Worm (Caenorhabditis elegans): ENCODE measurements around the gene xpo-3.

Gene xpo-3

DNA sequence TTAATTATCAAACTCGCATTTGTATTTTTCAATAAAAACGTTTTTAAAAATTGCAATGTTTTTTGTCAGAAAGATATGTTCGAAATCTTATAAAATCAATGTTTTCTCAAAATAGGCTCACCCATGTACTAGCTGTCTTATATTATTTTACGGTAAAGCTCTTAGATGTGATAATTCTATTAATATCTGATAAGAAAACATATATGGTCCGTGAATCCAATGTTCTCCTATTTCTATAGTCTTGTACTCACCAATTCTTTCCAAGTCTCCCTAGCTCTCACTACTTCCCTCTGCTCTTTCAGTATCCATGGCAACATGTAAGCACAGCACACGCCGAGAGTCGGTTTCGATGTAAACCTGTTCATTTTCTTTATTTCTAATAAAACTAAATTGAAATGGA, 9.9 kb upstream of the xpo-3 start, which contains the start of gene bbs-2:
Gene bbs-2 (plus strand): TSS at position 301 of the 400 bp plus-strand sequence.
- no peak for TF ChIP-seq W03F9.2 (tag; optimal IDR thresholded peaks at IDR 0.05)
- no peak for TF ChIP-seq him-1 (tag; optimal IDR thresholded peaks at IDR 0.05)
- no peak for TF ChIP-seq dao-5 (tag; optimal IDR thresholded peaks at IDR 0.05)

DNA sequence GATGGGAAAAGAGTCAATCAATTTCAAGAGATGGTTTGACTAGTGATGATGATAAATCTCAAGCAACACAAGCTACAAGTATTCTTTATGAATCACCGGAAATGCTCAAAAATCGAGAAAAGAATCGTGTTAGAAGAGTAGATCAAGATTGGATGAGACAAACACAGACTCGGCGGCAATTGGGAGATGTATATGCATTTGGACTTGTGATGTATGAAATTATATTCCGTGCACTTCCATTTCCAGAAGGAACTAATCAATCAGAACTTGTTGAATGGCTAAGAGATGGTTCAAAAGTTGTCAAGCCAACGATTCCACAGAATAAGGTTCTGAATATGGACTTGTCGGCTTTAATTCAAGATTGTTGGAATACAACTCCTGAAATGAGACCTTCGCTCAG, 8.0 kb upstream of the xpo-3 start:
- no peak for TF ChIP-seq him-1 (tag; optimal IDR thresholded peaks at IDR 0.05)
- no peak for TF ChIP-seq W03F9.2 (tag; optimal IDR thresholded peaks at IDR 0.05)
- no peak for TF ChIP-seq dao-5 (tag; optimal IDR thresholded peaks at IDR 0.05)

DNA sequence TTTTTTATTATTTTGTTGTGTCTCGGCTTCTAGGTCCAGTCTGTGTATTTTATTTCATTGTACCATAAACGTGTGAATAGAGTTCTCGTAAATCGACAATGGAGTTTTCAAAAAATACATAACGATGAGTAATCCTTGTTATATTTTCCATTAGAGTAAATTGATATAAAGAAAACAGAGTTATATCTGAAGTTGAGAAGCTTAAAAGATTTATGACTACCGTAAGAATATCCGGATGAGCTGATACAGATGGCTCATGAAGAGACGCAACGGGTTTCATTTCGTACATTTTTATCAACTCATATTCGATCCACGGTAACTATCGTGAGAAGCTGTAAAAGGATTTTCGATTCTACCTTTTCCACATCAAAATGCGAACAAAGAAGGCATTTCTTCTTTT, 4.0 kb upstream of the xpo-3 start, which contains the start of gene gcy-8:
Gene gcy-8 (plus strand): TSS at position 301 of the 400 bp plus-strand sequence.
- TF ChIP-seq him-1 (tag; optimal IDR thresholded peaks at IDR 0.05) (no peak), W03F9.2 (tag; optimal IDR thresholded peaks at IDR 0.05) (no peak), dao-5 (tag; optimal IDR thresholded peaks at IDR 0.05) (no peak)

DNA sequence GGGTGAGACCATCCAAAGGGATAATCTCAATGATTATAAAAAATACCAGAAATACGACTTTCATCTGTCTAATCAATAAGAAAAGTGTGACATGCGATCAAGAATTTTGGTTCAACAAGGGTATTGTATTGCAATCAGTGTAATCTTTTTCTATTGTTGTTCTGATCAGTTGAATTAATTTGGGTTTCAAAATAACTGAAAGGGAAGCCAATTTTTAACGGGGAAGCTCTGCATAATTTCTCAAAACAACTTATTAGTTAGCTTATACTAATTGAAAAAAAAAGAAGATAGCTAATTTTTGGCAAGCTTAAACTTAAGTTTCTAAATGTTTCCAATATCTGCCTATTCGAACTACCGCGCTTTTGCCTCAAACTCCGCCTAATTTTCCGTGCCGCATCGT, 3.4 kb upstream of the xpo-3 start, which contains the start of gene C49H3.12:
Gene C49H3.12 (minus strand): TSS at position 101 of the 400 bp plus-strand sequence.
- TF ChIP-seq him-1 (tag; optimal IDR thresholded peaks at IDR 0.05) (no peak), W03F9.2 (tag; optimal IDR thresholded peaks at IDR 0.05) (no peak), dao-5 (tag; optimal IDR thresholded peaks at IDR 0.05) (no peak)

DNA sequence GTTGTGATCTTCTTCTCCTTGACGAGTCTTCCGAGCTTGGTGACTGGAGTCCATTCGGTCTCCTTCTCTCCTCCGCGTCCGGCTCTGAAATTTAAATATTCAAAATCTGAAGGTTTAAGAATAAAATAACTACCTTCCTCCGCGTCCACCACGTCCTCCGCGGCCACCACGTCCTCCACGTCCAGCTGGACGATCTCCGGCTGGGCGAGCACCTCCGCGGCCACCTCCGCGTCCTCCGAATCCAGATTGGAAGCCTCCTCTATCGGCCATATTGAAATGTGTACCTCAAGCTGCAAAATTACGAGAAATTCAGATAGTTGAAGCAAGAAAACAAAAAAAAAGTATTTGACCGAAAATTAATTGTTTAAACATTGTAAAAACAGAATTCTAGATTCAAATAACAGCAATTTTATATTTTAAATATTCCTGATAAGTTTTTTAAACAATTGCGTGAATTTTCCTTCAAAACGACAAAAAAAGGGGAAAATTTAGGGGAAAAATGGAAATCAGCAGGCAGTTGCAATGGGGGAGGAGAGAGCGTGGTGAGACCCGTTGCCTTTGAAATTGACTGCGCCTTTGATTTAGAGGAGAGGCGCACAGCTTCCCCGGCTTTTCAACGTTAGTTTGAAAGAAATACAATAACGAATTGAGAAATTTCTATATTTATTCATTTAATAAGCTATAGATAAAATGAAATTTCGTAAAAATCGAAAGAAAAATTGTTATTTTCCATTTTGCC, 2.4 kb upstream of the xpo-3 start, which contains the start of gene rps-2:
Gene rps-2 (minus strand): TSS at position 290 of the 739 bp plus-strand sequence.
- TF ChIP-seq W03F9.2 (tag; optimal IDR thresholded peaks at IDR 0.05): peak; percentile 23
- no peak for TF ChIP-seq him-1 (tag; optimal IDR thresholded peaks at IDR 0.05)
- no peak for TF ChIP-seq dao-5 (tag; optimal IDR thresholded peaks at IDR 0.05)

DNA sequence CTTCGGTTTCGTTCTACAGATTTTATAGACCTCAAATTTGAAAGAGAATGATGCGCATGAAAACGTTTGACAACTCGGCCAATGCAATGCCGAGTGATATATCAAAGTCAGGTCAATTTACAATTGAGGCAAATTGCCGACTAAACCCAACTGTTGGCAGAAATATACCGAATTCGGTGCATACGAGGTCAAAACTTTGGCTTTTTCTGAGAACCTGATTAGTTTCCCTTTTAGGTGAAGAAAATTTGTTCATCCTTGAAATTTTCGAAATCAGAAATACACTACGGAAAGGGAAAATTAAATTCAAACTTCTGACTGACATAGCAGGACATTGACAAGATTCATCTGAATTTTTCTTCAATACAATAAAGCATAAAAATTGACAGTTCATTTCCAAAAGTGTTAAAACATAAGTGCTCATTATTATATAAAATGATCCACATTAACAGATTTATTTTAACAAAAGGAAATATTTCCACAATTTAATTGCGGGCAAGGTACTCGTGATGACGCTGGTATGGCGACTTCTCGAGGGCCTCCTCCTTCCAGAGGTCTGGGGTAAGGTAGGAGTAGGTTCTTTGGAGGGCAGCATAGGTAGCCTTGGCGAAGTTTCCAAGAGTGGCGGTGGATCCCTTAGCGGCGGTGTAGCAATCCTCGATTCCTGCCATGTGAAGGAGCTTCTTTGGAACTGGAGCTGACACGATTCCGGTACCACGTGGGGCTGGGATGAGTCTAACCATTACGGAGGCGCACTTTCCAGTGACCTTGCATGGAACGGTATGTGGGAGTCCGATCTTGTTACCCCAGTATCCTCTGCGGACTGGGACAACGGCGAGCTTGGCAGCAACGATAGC, 1.4 kb upstream of the xpo-3 start:
- TF ChIP-seq him-1 (tag; optimal IDR thresholded peaks at IDR 0.05): no peak
- TF ChIP-seq W03F9.2 (tag; optimal IDR thresholded peaks at IDR 0.05): no peak
- TF ChIP-seq dao-5 (tag; optimal IDR thresholded peaks at IDR 0.05): no peak

DNA sequence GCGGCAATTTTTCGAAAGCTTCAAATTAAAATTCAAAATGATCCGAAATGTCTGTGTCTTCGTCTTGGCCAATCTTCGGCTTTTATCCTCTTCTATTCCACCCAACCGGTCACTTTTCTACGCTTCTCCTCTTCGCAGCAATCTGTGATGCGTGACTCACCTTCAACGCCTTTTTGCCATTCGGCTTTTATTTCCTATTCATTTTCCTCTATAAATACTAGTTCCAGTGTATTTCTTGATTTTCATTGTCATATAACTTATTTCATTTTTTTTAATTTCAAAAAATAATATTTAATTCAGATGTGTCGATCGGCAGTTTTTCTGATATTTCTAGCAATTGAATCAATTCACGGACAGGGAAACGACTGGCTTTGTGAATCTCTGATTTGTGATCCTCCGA, 3.7 kb downstream of the xpo-3 start, which contains the start of gene C49H3.16:
Gene C49H3.16 (plus strand): TSS at position 301 of the 400 bp plus-strand sequence.
- TF ChIP-seq dao-5 (tag; optimal IDR thresholded peaks at IDR 0.05) (no peak), him-1 (tag; optimal IDR thresholded peaks at IDR 0.05) (no peak), W03F9.2 (tag; optimal IDR thresholded peaks at IDR 0.05) (no peak)

DNA sequence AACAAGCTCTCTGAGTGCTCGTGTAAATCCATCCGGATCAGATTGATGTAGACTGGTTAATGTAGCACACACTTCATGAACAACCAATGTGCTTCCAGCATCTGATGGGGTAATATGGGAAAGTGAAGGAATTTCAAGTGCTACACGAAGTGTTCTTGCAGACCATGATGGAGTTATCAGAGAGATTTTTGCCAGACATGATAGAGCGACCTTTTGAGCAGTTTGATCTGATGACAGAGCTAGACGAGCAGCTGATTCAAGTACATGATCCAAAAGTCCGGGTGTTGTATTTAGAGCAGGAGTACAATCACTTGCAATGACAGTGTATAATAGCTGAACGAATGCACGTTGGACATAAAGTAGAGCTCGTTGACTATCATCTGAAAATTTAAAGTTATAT, 6.0 kb downstream of the xpo-3 start:
- TF ChIP-seq dao-5 (tag; optimal IDR thresholded peaks at IDR 0.05): no peak
- TF ChIP-seq him-1 (tag; optimal IDR thresholded peaks at IDR 0.05): no peak
- TF ChIP-seq W03F9.2 (tag; optimal IDR thresholded peaks at IDR 0.05): no peak

DNA sequence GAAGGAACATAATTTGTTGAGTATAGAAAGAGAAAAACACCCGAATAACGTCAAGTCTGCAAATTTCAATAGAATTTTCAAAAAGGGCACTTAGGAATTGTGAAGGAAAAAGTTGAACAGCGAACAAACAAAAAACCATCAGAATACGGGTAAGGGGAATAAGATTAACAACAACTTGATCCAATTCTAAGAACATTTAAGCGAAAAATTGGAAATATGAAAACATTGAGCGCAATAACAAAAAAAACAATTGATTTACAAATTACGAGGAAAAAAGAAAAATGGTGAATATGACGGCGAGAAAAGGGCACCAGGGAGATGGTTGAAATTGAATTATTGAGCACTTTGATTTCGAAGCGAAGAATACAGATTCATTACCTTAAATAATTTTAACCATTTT, 6.9 kb downstream of the xpo-3 start:
- TF ChIP-seq dao-5 (tag; optimal IDR thresholded peaks at IDR 0.05) (no peak), W03F9.2 (tag; optimal IDR thresholded peaks at IDR 0.05) (no peak), him-1 (tag; optimal IDR thresholded peaks at IDR 0.05) (no peak)

DNA sequence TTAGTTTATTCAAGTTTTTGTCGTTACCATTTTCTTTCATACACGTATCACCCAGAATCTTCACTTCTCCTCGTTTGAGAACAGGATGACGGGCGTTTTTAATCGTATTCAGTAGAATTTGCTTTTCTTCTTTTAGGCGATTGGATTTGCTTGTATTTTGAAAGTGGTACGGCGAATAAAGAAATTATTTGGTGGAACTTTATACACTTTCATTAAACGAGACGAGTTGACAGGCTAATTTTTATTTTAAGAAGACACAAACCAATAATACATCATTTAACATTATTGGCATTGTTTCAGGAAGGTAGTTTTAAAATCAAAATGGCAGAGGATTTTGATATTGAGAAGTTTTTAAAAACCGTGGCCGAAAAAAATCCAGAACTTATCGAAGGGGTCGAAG, 8.8 kb downstream of the xpo-3 start, which contains the start of gene C49H3.4:
Gene C49H3.4 (plus strand): TSS at position 301 of the 400 bp plus-strand sequence.
- TF ChIP-seq him-1 (tag; optimal IDR thresholded peaks at IDR 0.05) (no peak), dao-5 (tag; optimal IDR thresholded peaks at IDR 0.05) (no peak), W03F9.2 (tag; optimal IDR thresholded peaks at IDR 0.05) (no peak)

DNA sequence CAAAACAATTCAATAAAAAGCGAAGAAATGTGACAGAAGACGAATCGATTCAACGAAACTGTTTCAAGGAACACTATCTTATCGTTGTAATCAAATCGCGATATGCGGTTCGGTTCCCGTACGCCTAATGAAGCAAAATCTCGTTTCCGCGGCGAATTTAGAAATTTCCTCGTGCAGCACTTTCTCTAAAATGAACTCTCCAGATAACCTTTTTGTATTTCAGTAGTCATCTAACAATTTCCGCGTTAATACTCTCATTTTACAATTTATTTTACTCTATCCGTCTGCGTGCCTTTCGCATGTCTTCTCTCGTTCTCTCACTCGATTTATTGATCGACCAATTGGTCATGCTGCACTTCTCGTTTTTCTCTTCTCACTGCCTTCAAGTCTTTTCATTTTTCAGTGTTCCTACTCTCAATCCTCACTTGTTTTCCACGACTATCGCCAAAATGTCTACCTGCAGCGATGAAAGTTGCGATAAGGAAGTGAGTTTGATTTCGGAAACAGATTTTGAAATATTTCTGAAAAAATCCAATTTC, 13.6 kb downstream of the xpo-3 start, which contains the start of the genes npp-27 and ntl-4:
Gene npp-27 (minus strand): TSS at position 51 of the 539 bp plus-strand sequence.
Gene ntl-4 (plus strand): TSS at position 379 of the 539 bp plus-strand sequence.
- TF ChIP-seq W03F9.2 (tag; optimal IDR thresholded peaks at IDR 0.05) (no peak), him-1 (tag; optimal IDR thresholded peaks at IDR 0.05) (no peak), dao-5 (tag; optimal IDR thresholded peaks at IDR 0.05) (no peak)

DNA sequence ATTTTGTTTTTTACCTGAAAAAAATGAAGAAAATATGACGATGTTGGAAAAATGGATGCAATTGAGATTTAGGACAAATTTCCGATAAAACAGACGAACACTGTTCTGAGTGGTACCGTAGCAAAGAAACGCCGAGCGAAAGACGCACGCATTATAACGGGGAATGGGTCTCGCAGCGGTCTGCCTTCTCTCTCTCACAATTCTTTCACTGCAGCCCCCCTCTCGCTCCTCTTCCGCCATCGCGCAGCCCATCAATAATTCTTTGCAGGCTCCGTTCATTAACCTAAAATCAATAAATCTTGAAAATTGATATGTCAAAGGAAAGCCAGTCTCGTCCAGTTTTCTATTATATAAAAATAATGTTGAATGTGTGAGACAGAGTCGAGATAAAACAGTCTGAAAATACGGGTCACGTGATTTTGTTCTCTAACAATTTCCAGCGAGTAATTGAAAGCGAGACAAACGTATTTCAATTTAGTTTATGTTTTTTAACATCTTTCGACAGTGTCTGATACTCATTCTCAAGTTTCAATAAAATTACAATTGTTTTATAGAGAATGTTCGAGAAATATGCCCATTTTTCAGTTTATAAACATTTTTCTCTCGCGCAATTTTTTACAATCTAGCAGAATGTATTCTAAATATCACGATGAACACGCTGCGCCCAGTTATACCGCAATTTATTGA, 14.2 kb downstream of the xpo-3 start:
- TF ChIP-seq dao-5 (tag; optimal IDR thresholded peaks at IDR 0.05): no peak
- TF ChIP-seq W03F9.2 (tag; optimal IDR thresholded peaks at IDR 0.05): peak; percentile 33

DNA sequence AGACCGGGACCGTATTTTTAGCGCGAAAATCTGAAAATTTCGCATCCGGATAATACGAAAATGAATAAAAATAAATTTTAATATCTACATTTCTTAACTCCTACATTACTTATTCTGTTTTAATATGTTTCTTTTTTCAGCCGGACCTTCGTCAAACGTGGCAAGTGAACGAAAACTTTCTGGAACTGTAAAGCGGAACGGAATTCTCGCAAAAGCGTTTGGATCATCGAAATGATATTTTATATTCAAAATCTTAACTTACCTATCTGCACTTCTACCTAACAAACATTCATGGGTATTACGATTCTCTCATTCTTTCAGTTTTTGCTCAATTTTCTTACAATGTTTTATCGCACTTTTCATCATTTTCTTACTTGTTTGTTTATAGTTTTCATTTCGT, 17.2 kb downstream of the xpo-3 start:
- TF ChIP-seq W03F9.2 (tag; optimal IDR thresholded peaks at IDR 0.05) (no peak), dao-5 (tag; optimal IDR thresholded peaks at IDR 0.05) (no peak), him-1 (tag; optimal IDR thresholded peaks at IDR 0.05) (no peak)

All from whole organism, L4/young adult.